Worm (Caenorhabditis elegans): Measurements from ENCODE around the gene F12E12.2.

ce11 chrII:3743684-3744200, 4.0 kb downstream of the F12E12.2 start, which contains the start of gene nta-1:
- TF ChIP-seq ama-1 (optimal IDR thresholded peaks at IDR 0.05) (no peak), unc-62 (GFP tag; optimal IDR thresholded peaks at IDR 0.05) (no peak), unc-39 (tag; optimal IDR thresholded peaks at IDR 0.05) (no peak), unc-55 (GFP tag; optimal IDR thresholded peaks at IDR 0.05) (no peak), lin-39 (tag; optimal IDR thresholded peaks at IDR 0.05) (no peak), F13H6.1 (tag; optimal IDR thresholded peaks at IDR 0.05) (no peak), ztf-11 (tag; optimal IDR thresholded peaks at IDR 0.05) (no peak), egl-27 (tag; optimal IDR thresholded peaks at IDR 0.05) (no peak), sem-4 (tag; optimal IDR thresholded peaks at IDR 0.05) (no peak)
